Fruit fly (Drosophila melanogaster) Kc167 (cell line): ENCODE data around the gene CG13058.

ENCODE experiments used
- Myc ChIP-seq: fragments of >200 bp; optimal IDR thresholded peaks from 2 replicates; lab custom pipeline; 2017; ENCODE audit warnings: missing external identifiers
- Sin3A ChIP-seq: fragments of >200 bp; optimal IDR thresholded peaks from 2 replicates; lab custom pipeline; 2018; ENCODE audit warnings: missing external identifiers
- h ChIP-seq: fragments of >200 bp; optimal IDR thresholded peaks from 3 replicates; lab custom pipeline; 2018; ENCODE audit warnings: missing external identifiers
- insv ChIP-seq: fragments of >200 bp; optimal IDR thresholded peaks from 3 replicates; lab custom pipeline; 2018; ENCODE audit warnings: missing external identifiers
- psq ChIP-seq: fragments of >200 bp; optimal IDR thresholded peaks from 2 replicates; lab custom pipeline; 2017; ENCODE audit warnings: missing external identifiers
- ttk ChIP-seq: sonication (Bioruptor generic); optimal IDR thresholded peaks from 2 replicates; lab custom pipeline; 2017; ENCODE audit warnings: missing external identifiers

The CG13058 gene

DNA sequence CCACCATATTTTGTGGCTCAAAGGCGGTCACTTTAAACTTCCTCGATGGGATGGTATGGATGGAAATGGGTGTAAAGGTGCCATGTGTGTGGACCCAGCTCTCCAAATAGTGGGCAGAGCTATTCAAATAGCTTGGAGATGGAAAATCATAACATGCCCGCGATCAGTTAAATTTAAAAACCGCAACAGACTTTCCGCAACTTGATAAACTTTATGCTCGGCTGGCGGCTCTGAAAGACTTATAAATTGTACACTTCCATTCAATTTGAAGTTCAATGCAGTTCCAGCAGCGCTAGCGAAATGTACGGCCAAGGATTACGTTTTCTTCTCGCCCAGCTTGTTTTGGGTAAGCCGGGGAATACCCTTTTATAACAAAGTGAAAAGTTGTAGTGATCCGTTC is 17.4 kb downstream of the CG13058 start, which contains the start of gene CG33257:
Gene CG33257, plus strand, starts transcription at position 301 of the 400 bp plus-strand sequence.
- no peak for TF ChIP-seq insv
- TF ChIP-seq h, result no peak
- no peak for TF ChIP-seq Sin3A (lab: Kevin White, UChicago)
- no peak for TF ChIP-seq ttk
- no peak for TF ChIP-seq Myc
- no peak for TF ChIP-seq psq (lab: Kevin White, UChicago)

DNA sequence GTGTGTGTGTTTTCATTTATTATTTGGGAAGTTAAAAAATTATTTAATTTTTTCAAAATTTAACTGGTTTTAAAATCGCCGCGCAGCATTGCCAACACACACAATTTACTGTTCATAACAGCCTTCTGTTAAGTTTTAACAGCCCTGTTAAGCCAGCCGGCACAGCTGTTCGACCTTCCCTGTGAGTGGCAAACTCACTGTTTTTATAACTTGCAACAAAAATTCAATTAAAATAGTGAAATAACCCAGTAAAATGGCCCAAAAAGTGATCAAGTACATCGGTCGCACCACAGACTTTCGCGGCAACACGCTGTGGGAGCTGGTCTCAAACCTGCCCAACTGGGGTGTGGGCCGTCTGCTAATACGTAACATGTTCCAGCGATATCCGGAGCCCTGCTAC is 19.3 kb downstream of the CG13058 start, which contains the start of gene mRpS34:
Gene mRpS34, plus strand, starts transcription at position 161 of the 400 bp plus-strand sequence.
- TF ChIP-seq psq (lab: Kevin White, UChicago) (no peak), h (no peak), Sin3A (lab: Kevin White, UChicago) (no peak), ttk (no peak), Myc (no peak)

- TF ChIP-seq h, result no peak
- TF ChIP-seq psq (lab: Kevin White, UChicago), result no peak
- TF ChIP-seq insv, result no peak
- no peak for TF ChIP-seq Myc
- no peak for TF ChIP-seq Sin3A (lab: Kevin White, UChicago)
- no peak for TF ChIP-seq ttk
These were observed 21.0 kb downstream of the CG13058 start for dm6 chr3L:16349686-16350085.

DNA sequence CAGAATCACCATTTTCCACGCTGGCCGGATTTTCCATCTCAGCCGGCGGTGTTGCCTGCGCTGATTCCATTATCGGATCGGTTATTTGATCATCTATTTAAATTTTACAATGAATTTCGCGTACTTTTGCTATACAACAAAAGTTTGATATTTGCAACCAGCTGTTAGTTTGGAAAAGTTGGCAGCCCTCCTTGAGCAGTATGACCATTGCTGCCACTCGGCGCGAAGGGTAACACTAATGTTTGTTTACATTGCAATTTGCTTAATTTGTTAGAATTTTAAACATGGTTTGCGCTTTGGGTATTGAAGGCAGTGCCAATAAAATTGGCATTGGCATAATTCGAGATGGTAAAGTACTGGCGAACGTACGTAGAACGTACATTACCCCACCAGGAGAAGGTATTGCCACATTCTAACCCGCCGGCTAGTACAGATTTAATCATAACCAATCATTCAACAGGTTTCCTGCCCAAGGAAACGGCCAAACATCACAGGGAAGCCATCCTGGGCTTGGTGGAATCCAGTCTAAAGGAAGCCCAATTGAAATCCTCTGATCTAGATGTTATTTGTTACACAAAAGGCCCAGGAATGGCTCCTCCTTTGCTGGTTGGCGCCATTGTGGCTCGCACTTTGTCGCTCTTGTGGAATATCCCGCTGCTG is 23.3 kb downstream of the CG13058 start, which contains the start of the genes Golgin104 and Tcs3:
Gene Golgin104, minus strand, starts transcription at position 182 of the 660 bp plus-strand sequence.
Gene Tcs3, plus strand, starts transcription at position 222 of the 660 bp plus-strand sequence.
- TF ChIP-seq h (no peak), Myc (no peak), psq (lab: Kevin White, UChicago) (no peak), Sin3A (lab: Kevin White, UChicago) (no peak), insv (no peak), ttk (no peak)

DNA sequence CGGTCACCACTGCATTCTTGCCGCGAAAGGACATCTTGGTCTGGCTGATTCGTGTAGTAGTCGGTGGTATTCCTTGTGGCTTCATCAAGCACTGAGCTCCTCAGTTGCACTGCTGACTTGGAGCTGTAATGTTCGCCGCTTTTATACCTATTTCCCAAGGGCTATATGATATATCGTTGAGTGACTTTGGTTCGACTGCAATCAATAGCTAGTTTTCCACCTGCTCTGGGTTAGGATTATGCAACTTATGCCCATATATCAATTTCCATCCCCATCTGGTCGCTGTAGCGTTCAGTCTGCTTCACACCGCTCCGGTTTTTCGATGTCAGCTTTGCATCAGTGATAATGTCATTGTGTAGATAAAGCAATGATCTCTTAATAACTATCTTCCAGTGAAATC is 25.6 kb downstream of the CG13058 start, which contains the start of gene Pdh:
Gene Pdh, minus strand, starts transcription at position 101 of the 400 bp plus-strand sequence.
- TF ChIP-seq Sin3A (lab: Kevin White, UChicago), result no peak
- no peak for TF ChIP-seq insv
- no peak for TF ChIP-seq ttk

DNA sequence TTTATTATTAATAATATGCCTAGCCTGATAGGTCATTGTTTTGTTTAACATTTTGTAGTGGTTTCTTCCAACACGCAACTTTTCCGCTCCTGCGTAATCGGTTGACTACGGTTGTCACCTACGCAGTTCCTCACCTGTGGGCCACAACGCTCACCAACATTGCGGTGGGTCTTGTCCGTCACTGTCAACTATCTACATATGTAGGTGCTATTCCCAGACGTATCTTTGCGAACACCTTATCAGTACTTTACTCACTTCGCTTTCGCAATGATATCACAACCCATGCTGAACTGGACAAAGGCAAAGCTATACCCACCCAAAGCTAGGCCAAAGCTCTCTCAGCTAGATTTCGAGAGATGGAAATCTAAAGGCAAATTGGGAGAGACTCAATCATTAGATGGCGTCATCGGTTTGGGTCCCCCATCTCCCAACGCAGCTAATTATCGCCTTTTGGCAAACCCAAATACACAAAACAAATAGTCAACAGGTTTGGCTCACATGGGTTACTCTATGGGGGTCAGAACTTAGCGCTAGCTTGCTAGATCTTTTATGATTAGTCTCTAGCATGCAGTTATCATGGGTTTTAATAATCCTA is 27.6 kb downstream of the CG13058 start:
- TF ChIP-seq Sin3A (lab: Kevin White, UChicago) (no peak), h (no peak), Myc (no peak), ttk (no peak), psq (lab: Kevin White, UChicago) (no peak), insv (no peak)

- TF ChIP-seq Myc (no peak), insv (no peak), Sin3A (lab: Kevin White, UChicago) (no peak), h (no peak), ttk (no peak), psq (lab: Kevin White, UChicago) (no peak)
These were observed 28.6 kb downstream of the CG13058 start for dm6 chr3L:16357187-16357728.

- TF ChIP-seq Myc (no peak), Sin3A (lab: Kevin White, UChicago) (no peak), ttk (no peak), insv (no peak), psq (lab: Kevin White, UChicago) (no peak), h (no peak)
These were observed 29.2 kb downstream of the CG13058 start for dm6 chr3L:16357860-16358259.

- TF ChIP-seq Sin3A (lab: Kevin White, UChicago) (no peak), Myc (no peak), insv (no peak), ttk (no peak), psq (lab: Kevin White, UChicago) (no peak), h (no peak)
These were observed 30.6 kb downstream of the CG13058 start, which contains the start of gene ringer for dm6 chr3L:16359219-16359748. Gene ringer (minus strand): TSS chr3L:16359428.

DNA sequence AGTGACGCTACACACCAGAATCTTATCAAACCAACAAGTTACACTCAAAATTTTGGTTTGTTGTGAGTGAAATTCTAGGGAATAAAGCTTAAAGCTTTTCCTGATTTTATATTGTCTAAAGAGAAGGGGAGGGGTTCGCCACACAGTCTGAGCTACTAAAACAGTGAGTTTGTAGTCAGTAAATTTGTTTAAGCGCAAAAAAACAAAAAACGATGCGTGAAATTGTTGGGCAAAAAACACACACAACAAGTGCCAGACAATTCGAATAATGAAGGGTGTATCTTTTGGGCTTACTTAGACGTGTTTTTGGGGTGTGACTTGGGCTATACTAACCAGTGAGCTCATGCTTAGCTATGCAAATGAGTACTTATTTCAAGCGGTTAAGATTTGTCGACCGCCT is 31.2 kb downstream of the CG13058 start:
- TF ChIP-seq Sin3A (lab: Kevin White, UChicago) (no peak), insv (no peak), ttk (no peak), psq (lab: Kevin White, UChicago) (no peak), Myc (no peak), h (no peak)

- TF ChIP-seq psq (lab: Kevin White, UChicago) (no peak), ttk (no peak), h (no peak), Sin3A (lab: Kevin White, UChicago) (no peak), insv (no peak), Myc (no peak)
These were observed 32.7 kb downstream of the CG13058 start for dm6 chr3L:16361200-16361815.

DNA sequence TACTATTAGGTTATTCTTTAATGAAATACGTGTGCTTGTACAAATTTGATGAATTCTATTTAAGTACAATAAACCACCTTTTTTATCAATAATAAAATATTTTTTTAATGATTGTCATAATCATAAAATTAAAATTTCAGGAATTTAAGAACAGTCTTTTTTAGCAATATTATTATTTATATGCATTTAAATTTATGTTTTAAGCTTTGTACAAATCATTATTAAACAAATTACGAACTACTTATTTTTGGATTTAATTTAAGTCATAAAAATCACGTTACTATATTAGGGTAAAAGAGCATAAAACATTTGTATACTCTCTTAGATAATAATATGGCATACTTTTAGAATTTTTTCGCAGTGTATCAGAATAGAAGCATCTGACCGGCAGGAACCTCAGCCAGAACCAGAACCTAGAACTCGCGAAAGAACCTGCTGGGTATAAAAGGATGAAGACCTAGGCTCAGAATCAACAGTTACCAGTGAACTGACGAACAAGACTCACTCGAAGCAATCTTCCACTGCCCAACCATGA is 33.5 kb downstream of the CG13058 start, which contains the start of gene Cpr72Ea:
Gene Cpr72Ea, plus strand, starts transcription at position 485 of the 535 bp plus-strand sequence.
- TF ChIP-seq psq (lab: Kevin White, UChicago) (no peak), h (no peak), insv (no peak), ttk (no peak)
